Worm (Caenorhabditis elegans) whole organism, L1 larva: ENCODE data around the gene twk-7.

Experiments used
- aha-1 ChIP-seq: fragments of 150-350 bp; optimal IDR thresholded peaks from 2 replicates; lab custom pipeline; 2014; ENCODE audit warnings: missing biosample characterization, missing genetic modification characterization
- ceh-82 ChIP-seq, 3 experiments: fragments of 150-350 bp in 1 of 3; sonication (generic microtip) in 2 of 3; optimal IDR thresholded peaks; 2 replicates each; lab custom pipeline; 2014 to 2017; ENCODE audit warnings: missing biosample characterization in 3 of 3, missing genetic modification characterization in 3 of 3
- egl-27 ChIP-seq, 2 experiments: fragments of 150-350 bp in 1 of 2; sonication (generic microtip); optimal IDR thresholded peaks; 3 replicates each; lab custom pipeline; 2017 to 2018; ENCODE audit warnings: missing biosample characterization in 2 of 2, missing genetic modification characterization in 2 of 2, missing genetic modification reagents in 2 of 2
- elt-3 ChIP-seq, 6 experiments: fragments of 150-350 bp in 1 of 6; sonication (generic microtip); optimal IDR thresholded peaks; 2 replicates each; lab custom pipeline; 2017 to 2018; ENCODE audit warnings: missing biosample characterization in 6 of 6, missing genetic modification characterization in 6 of 6, inconsistent platforms in 1 of 6
- grh-1 ChIP-seq: fragments of 200-800 bp; sonication (Bioruptor generic); IDR thresholded peaks from 2 replicates; pipeline ENCODE4 v1.3.6; 2022; ENCODE audit warnings: missing genetic modification reagents, missing genetic modification characterization, missing compliant biosample characterization
- lin-13 ChIP-seq: fragments of 150-350 bp; optimal IDR thresholded peaks from 2 replicates; lab custom pipeline; 2014; ENCODE audit warnings: missing biosample characterization, missing genetic modification reagents, missing genetic modification characterization
- lin-14 ChIP-seq: fragments of 200-800 bp; sonication (Bioruptor generic); optimal IDR thresholded peaks from 2 replicates; lab custom pipeline; 2018; ENCODE audit warnings: mild to moderate bottlenecking, missing genetic modification characterization, moderate library complexity, missing compliant biosample characterization
- lin-39 ChIP-seq: fragments of 150-350 bp; optimal IDR thresholded peaks from 2 replicates; lab custom pipeline; 2014; ENCODE audit warnings: missing biosample characterization, missing genetic modification reagents, missing genetic modification characterization
- nhr-11 ChIP-seq: fragments of 150-350 bp; optimal IDR thresholded peaks from 2 replicates; lab custom pipeline; 2014; ENCODE audit warnings: missing biosample characterization, missing genetic modification characterization
- nhr-237 ChIP-seq: fragments of 150-350 bp; optimal IDR thresholded peaks from 2 replicates; lab custom pipeline; 2014; ENCODE audit warnings: missing biosample characterization, missing genetic modification characterization
- nhr-28 ChIP-seq: fragments of 150-350 bp; optimal IDR thresholded peaks from 2 replicates; lab custom pipeline; 2014; ENCODE audit warnings: missing biosample characterization, missing genetic modification characterization
- pqm-1 ChIP-seq: sonication (generic microtip); optimal IDR thresholded peaks from 3 replicates; lab custom pipeline; 2017; ENCODE audit warnings: missing biosample characterization, missing genetic modification characterization
- skn-1 ChIP-seq: fragments of 150-350 bp; optimal IDR thresholded peaks from 2 replicates; lab custom pipeline; 2014; ENCODE audit warnings: missing biosample characterization, missing genetic modification characterization
- sptf-1 ChIP-seq: fragments of 150-350 bp; optimal IDR thresholded peaks from 2 replicates; lab custom pipeline; 2014; ENCODE audit warnings: missing biosample characterization, missing genetic modification characterization

- TF ChIP-seq ceh-82 (tag; optimal IDR thresholded peaks at IDR 0.05; lab: Kevin White, UChicago) (no peak), nhr-11 (no peak), nhr-28 (no peak), grh-1 (GFP tag; lab: Robert Waterston, UW) (no peak), skn-1 (no peak), egl-27 (tag; optimal IDR thresholded peaks at IDR 0.05; lab: Kevin White, UChicago) (no peak), lin-13 (GFP tag; lab: Kevin White, UChicago) (no peak), lin-14 (GFP tag; lab: Kevin White, UChicago) (no peak), pqm-1 (tag; lab: Kevin White, UChicago) (no peak), sptf-1 (tag; lab: Kevin White, UChicago) (no peak), lin-39 (tag; lab: Kevin White, UChicago) (no peak), nhr-237 (tag; lab: Kevin White, UChicago) (no peak), elt-3 (tag; optimal IDR thresholded peaks at IDR 0.05; lab: Kevin White, UChicago) (no peak), aha-1 (tag; lab: Kevin White, UChicago) (no peak)
Measured at ce11 chrIII:8653457-8653856, 9.9 kb upstream of the twk-7 start.
